Worm (Caenorhabditis elegans) whole organism, mixed stage, embryonic: Measurements from ENCODE around the gene gcy-34.

Experiments used
- M03D4.4 ChIP-seq: sonication (generic microtip); optimal IDR thresholded peaks from 2 replicates; lab custom pipeline; 2017; ENCODE audit warnings: mild to moderate bottlenecking, missing genetic modification characterization, missing compliant biosample characterization
- bed-3 ChIP-seq: fragments of 200-800 bp; sonication (Bioruptor generic); optimal IDR thresholded peaks from 3 replicates; lab custom pipeline; 2018; ENCODE audit warnings: mild to moderate bottlenecking, missing genetic modification characterization, moderate library complexity, missing compliant biosample characterization
- blmp-1 ChIP-seq: fragments of 150-350 bp; optimal IDR thresholded peaks from 2 replicates; lab custom pipeline; 2014; ENCODE audit warnings: missing biosample characterization, missing genetic modification characterization
- ceh-39 ChIP-seq: fragments of 150-350 bp; optimal IDR thresholded peaks from 2 replicates; lab custom pipeline; 2014; ENCODE audit warnings: missing biosample characterization, missing genetic modification characterization
- ceh-43 ChIP-seq: fragments of 200-800 bp; sonication (Bioruptor generic); optimal IDR thresholded peaks from 2 replicates; lab custom pipeline; 2018; ENCODE audit warnings: mild to moderate bottlenecking, missing genetic modification characterization, moderate library complexity, missing compliant biosample characterization
- ceh-83 ChIP-seq: fragments of 200-800 bp; sonication (Bioruptor generic); optimal IDR thresholded peaks from 2 replicates; lab custom pipeline; 2018; ENCODE audit warnings: mild to moderate bottlenecking, missing genetic modification characterization, missing compliant biosample characterization
- ces-1 ChIP-seq: fragments of 150-350 bp; optimal IDR thresholded peaks from 2 replicates; lab custom pipeline; 2014; ENCODE audit warnings: missing biosample characterization, missing genetic modification reagents, missing genetic modification characterization
- drap-1 ChIP-seq: fragments of 200-800 bp; sonication (Bioruptor generic); optimal IDR thresholded peaks from 3 replicates; lab custom pipeline; 2018; ENCODE audit warnings: mild to moderate bottlenecking, missing genetic modification characterization, missing compliant biosample characterization
- elt-1 ChIP-seq: sonication (generic microtip); optimal IDR thresholded peaks from 2 replicates; lab custom pipeline; 2017; ENCODE audit warnings: missing genetic modification characterization, mild to moderate bottlenecking, missing compliant biosample characterization, antibody characterized with exemption, moderate library complexity, borderline replicate concordance; ENCODE audit not compliant: insufficient read depth
- elt-3 ChIP-seq: fragments of 150-350 bp; optimal IDR thresholded peaks from 2 replicates; lab custom pipeline; 2014; ENCODE audit warnings: missing biosample characterization, missing genetic modification characterization
- flh-1 ChIP-seq: fragments of 200-800 bp; sonication (Bioruptor generic); optimal IDR thresholded peaks from 2 replicates; lab custom pipeline; 2018; ENCODE audit warnings: mild to moderate bottlenecking, missing genetic modification characterization, moderate library complexity, missing compliant biosample characterization
- ham-2 ChIP-seq: fragments of 200-800 bp; sonication (Bioruptor generic); optimal IDR thresholded peaks from 2 replicates; lab custom pipeline; 2018; ENCODE audit warnings: mild to moderate bottlenecking, missing genetic modification characterization, missing compliant biosample characterization
- hlh-1 ChIP-seq: fragments of 150-350 bp; optimal IDR thresholded peaks from 2 replicates; lab custom pipeline; 2014; ENCODE audit warnings: missing biosample characterization, missing genetic modification reagents, missing genetic modification characterization
- lin-13 ChIP-seq: fragments of 150-350 bp; optimal IDR thresholded peaks from 2 replicates; lab custom pipeline; 2014; ENCODE audit warnings: missing biosample characterization, missing genetic modification characterization
- lin-32 ChIP-seq: fragments of 200-800 bp; sonication (Bioruptor generic); optimal IDR thresholded peaks from 2 replicates; lab custom pipeline; 2018; ENCODE audit warnings: mild to moderate bottlenecking, missing genetic modification characterization, missing compliant biosample characterization
- mep-1 ChIP-seq: fragments of 150-350 bp; optimal IDR thresholded peaks from 2 replicates; lab custom pipeline; 2017; ENCODE audit warnings: missing biosample characterization, missing genetic modification reagents, missing genetic modification characterization, inconsistent platforms
- mls-2 ChIP-seq: sonication (generic microtip); optimal IDR thresholded peaks from 2 replicates; lab custom pipeline; 2016; ENCODE audit warnings: mild to moderate bottlenecking, missing genetic modification characterization, moderate library complexity, missing compliant biosample characterization
- nhr-2 ChIP-seq: fragments of 150-350 bp; optimal IDR thresholded peaks from 2 replicates; lab custom pipeline; 2014; ENCODE audit warnings: missing biosample characterization, missing genetic modification characterization
- nhr-237 ChIP-seq: fragments of 150-350 bp; optimal IDR thresholded peaks from 2 replicates; lab custom pipeline; 2014; ENCODE audit warnings: missing biosample characterization, missing genetic modification characterization
- nhr-28 ChIP-seq: fragments of 150-350 bp; optimal IDR thresholded peaks from 2 replicates; lab custom pipeline; 2014; ENCODE audit warnings: missing biosample characterization, missing genetic modification characterization
- pha-4 ChIP-seq: fragments of 150-350 bp; optimal IDR thresholded peaks from 2 replicates; lab custom pipeline; 2018; ENCODE audit warnings: missing biosample characterization, missing genetic modification reagents, missing genetic modification characterization
- sem-2 ChIP-seq: fragments of 200-800 bp; sonication (Bioruptor generic); optimal IDR thresholded peaks from 2 replicates; lab custom pipeline; 2018; ENCODE audit warnings: mild to moderate bottlenecking, missing genetic modification characterization, missing compliant biosample characterization
- sptf-1 ChIP-seq: sonication (generic microtip); optimal IDR thresholded peaks from 2 replicates; lab custom pipeline; 2017; ENCODE audit warnings: mild to moderate bottlenecking, missing genetic modification characterization, moderate library complexity, missing compliant biosample characterization
- tbx-8 ChIP-seq: fragments of 200-800 bp; sonication (Bioruptor generic); optimal IDR thresholded peaks from 2 replicates; lab custom pipeline; 2018; ENCODE audit warnings: mild to moderate bottlenecking, missing genetic modification characterization, moderate library complexity, missing compliant biosample characterization
- unc-120 ChIP-seq: sonication (generic microtip); optimal IDR thresholded peaks from 2 replicates; lab custom pipeline; 2017; ENCODE audit warnings: missing genetic modification characterization, missing compliant biosample characterization; ENCODE audit not compliant: poor library complexity, severe bottlenecking
- unc-39 ChIP-seq: fragments of 150-350 bp; optimal IDR thresholded peaks from 2 replicates; lab custom pipeline; 2014; ENCODE audit warnings: missing biosample characterization, missing genetic modification characterization
- unc-62 ChIP-seq: fragments of 150-350 bp; optimal IDR thresholded peaks from 2 replicates; lab custom pipeline; 2014; ENCODE audit warnings: missing biosample characterization, missing genetic modification reagents, missing genetic modification characterization
- zip-8 ChIP-seq: fragments of 150-350 bp; optimal IDR thresholded peaks from 2 replicates; lab custom pipeline; 2014; ENCODE audit warnings: missing biosample characterization, missing genetic modification characterization
- ztf-11 ChIP-seq: fragments of 150-350 bp; optimal IDR thresholded peaks from 2 replicates; lab custom pipeline; 2014; ENCODE audit warnings: missing biosample characterization, missing genetic modification characterization

gcy-34 gene

DNA sequence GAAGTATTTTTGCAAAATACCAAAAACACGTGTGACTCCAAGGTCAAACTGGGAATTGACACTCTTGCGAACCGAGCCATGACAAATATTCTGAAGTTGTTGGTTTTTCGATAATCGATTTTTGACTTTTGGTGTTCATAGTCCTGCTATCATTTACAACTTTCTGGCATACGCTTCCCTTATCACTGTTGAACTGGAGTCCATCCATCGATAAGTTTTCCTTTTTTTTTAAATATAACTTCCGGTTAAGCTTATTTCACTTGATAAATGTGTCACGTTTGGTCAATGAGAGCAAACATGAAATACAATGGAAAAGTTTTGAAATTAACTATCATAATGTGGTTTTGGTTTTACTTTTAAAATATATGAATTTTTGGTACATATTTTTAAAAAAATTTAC is 36.0 kb upstream of the gcy-34 start:
- TF ChIP-seq hlh-1 (tag; lab: Kevin White, UChicago) (no peak), bed-3 (GFP tag; lab: Kevin White, UChicago) (no peak), nhr-237 (no peak), elt-1 (tag; lab: Kevin White, UChicago) (no peak), blmp-1 (tag; lab: Kevin White, UChicago) (no peak)

DNA sequence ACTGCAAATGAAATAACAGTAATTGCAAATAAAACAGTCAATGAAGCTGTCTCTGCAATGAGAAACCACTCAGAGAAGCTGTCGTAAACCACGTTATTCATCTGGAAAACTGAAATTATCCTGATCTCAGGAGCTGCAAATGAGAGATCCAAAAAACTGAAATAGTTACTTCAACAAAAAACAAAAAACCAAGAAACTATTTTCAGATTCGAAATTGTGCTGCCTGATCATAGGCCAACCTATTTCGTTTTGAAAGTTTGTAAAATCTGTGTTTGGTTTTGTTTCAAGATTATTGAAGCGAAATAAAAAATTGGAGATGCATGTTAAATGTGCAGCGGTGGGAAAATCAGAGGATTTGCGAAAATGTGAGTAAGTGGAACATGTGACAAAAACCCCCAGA is 34.9 kb upstream of the gcy-34 start, which contains the start of gene srv-8:
srv-8 (minus strand) TSS at position 101 of the 400 bp plus-strand sequence.
- TF ChIP-seq lin-13 (no peak), nhr-28 (no peak), unc-62 (GFP tag; lab: Kevin White, UChicago) (no peak), unc-39 (tag; lab: Kevin White, UChicago) (no peak)

DNA sequence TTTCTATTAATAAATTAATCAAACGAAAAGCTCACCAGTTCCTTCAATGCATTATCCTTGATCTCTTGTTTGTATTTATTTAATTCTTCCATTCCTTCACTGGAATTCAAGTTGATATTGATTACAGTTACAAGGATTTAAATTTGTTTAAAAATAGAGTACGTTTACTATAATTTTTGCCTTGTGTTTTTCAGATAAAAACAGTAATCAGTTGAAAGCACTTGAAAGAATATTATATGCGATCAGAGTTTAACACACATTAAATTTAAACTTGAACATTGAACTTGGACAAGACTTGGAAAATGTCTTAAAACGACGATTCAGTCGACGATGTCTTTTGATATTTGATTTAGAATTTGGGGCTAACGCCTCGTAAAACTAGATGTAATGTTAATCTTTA is 31.8 kb upstream of the gcy-34 start, which contains the start of gene F53F1.6:
F53F1.6 (minus strand) TSS at position 101 of the 400 bp plus-strand sequence.
- no peak for TF ChIP-seq ceh-39
- TF ChIP-seq ces-1 (GFP tag; lab: Kevin White, UChicago) = no peak

DNA sequence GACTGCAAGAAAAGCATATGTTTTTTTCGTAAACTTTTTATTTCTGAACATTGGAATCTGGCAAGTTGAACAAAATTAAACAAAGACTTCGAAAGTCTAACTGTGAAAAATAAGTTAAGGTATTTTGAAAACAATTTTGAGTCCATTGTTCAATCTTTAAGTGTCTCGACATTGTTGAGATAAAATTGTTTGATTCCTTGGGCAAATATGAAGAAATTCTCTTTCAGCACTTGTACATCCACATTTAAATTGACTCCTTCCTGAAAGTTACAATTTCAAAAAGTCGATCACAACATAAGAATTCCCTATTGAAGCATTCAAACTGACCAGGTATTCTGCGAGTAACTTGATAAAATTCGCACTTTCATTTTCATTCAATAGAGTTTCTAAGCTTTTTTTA is 30.4 kb upstream of the gcy-34 start:
- TF ChIP-seq sptf-1 = no peak
- no peak for TF ChIP-seq mls-2 (tag; lab: Kevin White, UChicago)

DNA sequence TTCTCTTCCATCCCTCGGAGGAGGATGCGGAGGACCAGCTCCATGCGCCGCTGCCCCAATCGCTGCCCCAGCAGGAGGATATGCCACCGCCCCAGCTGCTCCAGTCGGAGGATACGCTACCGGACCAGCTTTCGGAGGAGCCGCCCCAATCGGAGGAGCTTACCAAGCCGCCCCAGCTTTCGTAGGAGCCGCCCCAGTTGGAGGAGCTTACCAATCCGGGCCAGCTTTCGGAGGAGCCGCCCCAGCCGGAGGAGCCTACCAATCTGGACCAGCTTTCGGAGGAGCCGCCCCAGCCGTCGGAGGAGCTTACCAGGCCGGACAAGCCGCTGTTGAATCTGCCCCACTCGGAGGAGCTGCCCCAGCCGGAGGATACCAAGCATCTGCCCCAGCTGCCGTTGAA is 29.8 kb upstream of the gcy-34 start:
- TF ChIP-seq lin-32 (GFP tag; lab: Kevin White, UChicago) = no peak
- no peak for TF ChIP-seq elt-3
- peak; percentile 6 for TF ChIP-seq ceh-43
- no peak for TF ChIP-seq nhr-2 (tag; lab: Kevin White, UChicago)
- no peak for TF ChIP-seq ham-2 (GFP tag; lab: Kevin White, UChicago)
- TF ChIP-seq mep-1 (tag; lab: Kevin White, UChicago) = no peak
- peak; percentile 31 for TF ChIP-seq ceh-83 (GFP tag; lab: Kevin White, UChicago)
- TF ChIP-seq tbx-8 (GFP tag; lab: Kevin White, UChicago) = no peak
- TF ChIP-seq mls-2 (tag; lab: Kevin White, UChicago) = no peak

DNA sequence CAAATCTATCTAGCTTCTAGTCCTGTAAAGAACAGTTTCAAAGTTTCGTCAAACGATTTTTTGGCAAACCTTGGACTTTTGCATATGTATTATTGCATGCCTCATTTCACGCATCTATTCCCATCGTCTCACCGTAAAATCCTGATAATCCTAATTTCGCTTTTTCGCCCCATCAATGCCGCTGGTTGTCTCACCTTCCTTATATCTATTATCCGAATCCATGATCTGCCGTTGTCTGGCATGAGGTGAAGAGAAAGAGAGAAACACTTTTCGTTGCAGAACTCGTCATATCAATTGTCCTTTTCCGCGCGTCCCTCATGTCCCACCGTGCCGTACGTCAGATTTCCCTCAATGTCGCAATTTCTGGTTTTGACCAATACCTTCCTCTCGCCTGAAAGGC is 28.9 kb upstream of the gcy-34 start, which contains the start of gene cut-2:
cut-2 (plus strand) TSS at position 365 of the 400 bp plus-strand sequence.
- TF ChIP-seq unc-120 = no peak
- TF ChIP-seq tbx-8 (GFP tag; lab: Kevin White, UChicago) = no peak
- no peak for TF ChIP-seq ceh-39
- TF ChIP-seq bed-3 (GFP tag; lab: Kevin White, UChicago) = no peak
- no peak for TF ChIP-seq lin-32 (GFP tag; lab: Kevin White, UChicago)
- TF ChIP-seq ces-1 (GFP tag; lab: Kevin White, UChicago) = no peak
- peak; percentile 41 for TF ChIP-seq blmp-1 (tag; lab: Kevin White, UChicago)
- no peak for TF ChIP-seq ceh-83 (GFP tag; lab: Kevin White, UChicago)
- no peak for TF ChIP-seq nhr-2 (tag; lab: Kevin White, UChicago)
- TF ChIP-seq hlh-1 (tag; lab: Kevin White, UChicago) = no peak
- TF ChIP-seq sptf-1 = no peak
- TF ChIP-seq elt-1 (tag; lab: Kevin White, UChicago) = peak; percentile 71
- TF ChIP-seq elt-3 = no peak
- no peak for TF ChIP-seq drap-1 (GFP tag; lab: Kevin White, UChicago)
- TF ChIP-seq unc-39 (tag; lab: Kevin White, UChicago) = no peak
- TF ChIP-seq, all 35 proteins: peak for 2

DNA sequence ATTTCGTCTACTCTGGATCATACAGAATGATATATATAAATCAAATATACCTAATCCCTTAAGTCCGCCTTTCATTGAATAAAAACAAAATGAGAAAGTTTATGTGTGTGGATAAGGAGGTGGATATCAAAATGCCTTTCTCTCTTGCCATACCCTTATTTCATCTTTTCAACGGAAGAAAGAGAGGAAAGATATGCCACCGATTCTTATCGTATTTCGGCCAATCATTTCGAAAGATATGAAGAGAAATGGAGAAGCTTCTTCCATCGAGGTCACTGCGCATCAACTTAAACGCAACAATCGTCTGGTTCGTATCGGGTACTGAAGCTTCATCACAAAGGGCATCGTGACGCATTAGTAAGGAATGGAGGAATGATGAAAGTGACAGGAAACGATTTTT is 27.6 kb upstream of the gcy-34 start:
- TF ChIP-seq zip-8 (tag; lab: Kevin White, UChicago) = no peak
- TF ChIP-seq M03D4.4 (tag; lab: Kevin White, UChicago) = no peak
- no peak for TF ChIP-seq tbx-8 (GFP tag; lab: Kevin White, UChicago)
- TF ChIP-seq elt-1 (tag; lab: Kevin White, UChicago) = peak; percentile 82
- TF ChIP-seq unc-62 (GFP tag; lab: Kevin White, UChicago) = no peak
- TF ChIP-seq drap-1 (GFP tag; lab: Kevin White, UChicago) = no peak
- no peak for TF ChIP-seq ceh-43
- TF ChIP-seq nhr-2 (tag; lab: Kevin White, UChicago) = no peak
- TF ChIP-seq blmp-1 (tag; lab: Kevin White, UChicago) = peak; percentile 57
- TF ChIP-seq nhr-28 = no peak
- no peak for TF ChIP-seq flh-1 (GFP tag; lab: Kevin White, UChicago)
- no peak for TF ChIP-seq pha-4 (tag; lab: Kevin White, UChicago)
- no peak for TF ChIP-seq ztf-11 (tag; lab: Kevin White, UChicago)
- no peak for TF ChIP-seq lin-13
- TF ChIP-seq unc-39 (tag; lab: Kevin White, UChicago) = no peak
- peak; percentile 46 for TF ChIP-seq elt-3
- no peak for TF ChIP-seq ces-1 (GFP tag; lab: Kevin White, UChicago)
- TF ChIP-seq sem-2 (GFP tag; lab: Kevin White, UChicago) = no peak
- TF ChIP-seq, all 35 proteins: peak for 3
